Fruit fly (Drosophila melanogaster) whole organism, adult: ENCODE results near the gene CG14383.

Experiments used
- CG14711 ChIP-seq: fragments of 200-800 bp; sonication (Bioruptor generic); optimal IDR thresholded peaks from 2 replicates; lab custom pipeline; 2018; ENCODE audit warnings: missing biosample characterization, mild to moderate bottlenecking, missing genetic modification characterization, moderate library complexity
- Hr96 ChIP-seq: fragments of 200-800 bp; sonication (Bioruptor generic); optimal IDR thresholded peaks from 2 replicates; lab custom pipeline; 2016; ENCODE audit warnings: missing biosample characterization, missing genetic modification characterization
- kay ChIP-seq: fragments of 200-800 bp; sonication (Bioruptor generic); peaks from one replicate; lab custom pipeline; 2016; ENCODE audit warnings: missing biosample characterization, missing genetic modification characterization, borderline replicate concordance
- toe ChIP-seq: fragments of 200-800 bp; sonication (Bioruptor generic); optimal IDR thresholded peaks from 2 replicates; lab custom pipeline; 2016; ENCODE audit warnings: missing biosample characterization, missing genetic modification characterization

- TF ChIP-seq kay (no peak), Hr96 (no peak), toe (no peak), CG14711 (tag; lab: Kevin White, UChicago) (no peak)
Observed at dm6 chr3R:12972106-12972505, 16.2 kb downstream of the CG14383 start.
